Worm (Caenorhabditis elegans): Measurements from ENCODE around the gene fbxb-82.
A peak's percentile ranks its signal among the peaks of the same experiment; 100 is the strongest.

The fbxb-82 gene

ce11 chrIII:154168-154567, 11.1 kb upstream of the fbxb-82 start:
- TF ChIP-seq crh-2 (tag; optimal IDR thresholded peaks at IDR 0.05) (peak; percentile 71), unc-39 (tag; optimal IDR thresholded peaks at IDR 0.05) (no peak), nhr-21 (tag; optimal IDR thresholded peaks at IDR 0.05) (no peak), nhr-237 (tag; optimal IDR thresholded peaks at IDR 0.05) (no peak), nhr-129 (tag; optimal IDR thresholded peaks at IDR 0.05) (no peak), Y55F3AM.14 (GFP tag; optimal IDR thresholded peaks at IDR 0.05) (no peak), nhr-6 (tag; optimal IDR thresholded peaks at IDR 0.05) (no peak), elt-1 (tag; optimal IDR thresholded peaks at IDR 0.05) (no peak), F13H6.1 (tag; optimal IDR thresholded peaks at IDR 0.05) (no peak), nhr-77 (tag; optimal IDR thresholded peaks at IDR 0.05) (no peak), sma-9 (GFP tag; optimal IDR thresholded peaks at IDR 0.05) (peak; percentile 72), sma-9 (tag; optimal IDR thresholded peaks at IDR 0.05) (no peak), ztf-1 (GFP tag; conservative IDR thresholded peaks at IDR 0.05) (no peak), egl-27 (tag; optimal IDR thresholded peaks at IDR 0.05) (peak; percentile 55), fos-1 (tag; optimal IDR thresholded peaks at IDR 0.05) (peak; percentile 100), sem-4 (tag; optimal IDR thresholded peaks at IDR 0.05) (no peak), skn-1 (tag; optimal IDR thresholded peaks at IDR 0.05) (peak; percentile 34), lin-11 (tag; optimal IDR thresholded peaks at IDR 0.05) (no peak), dmd-4 (tag; optimal IDR thresholded peaks at IDR 0.05) (no peak), sma-3 (GFP tag; optimal IDR thresholded peaks at IDR 0.05) (peak; percentile 17), gmeb-1 (tag; optimal IDR thresholded peaks at IDR 0.05) (peak; percentile 61)

- TF ChIP-seq ztf-11 (tag; optimal IDR thresholded peaks at IDR 0.05) (no peak), dmd-4 (tag; optimal IDR thresholded peaks at IDR 0.05) (no peak), nhr-21 (tag; optimal IDR thresholded peaks at IDR 0.05) (no peak), sem-4 (tag; optimal IDR thresholded peaks at IDR 0.05) (no peak), nhr-129 (tag; optimal IDR thresholded peaks at IDR 0.05) (no peak), lin-11 (tag; optimal IDR thresholded peaks at IDR 0.05) (no peak), lsy-2 (tag; optimal IDR thresholded peaks at IDR 0.05) (no peak), peb-1 (tag; optimal IDR thresholded peaks at IDR 0.05) (no peak), lin-39 (tag; optimal IDR thresholded peaks at IDR 0.05) (no peak), ceh-16 (tag; optimal IDR thresholded peaks at IDR 0.05) (no peak), ztf-1 (GFP tag; conservative IDR thresholded peaks at IDR 0.05) (no peak)
These were observed 8.1 kb upstream of the fbxb-82 start for ce11 chrIII:151084-151483.

ce11 chrIII:149132-149531, 6.1 kb upstream of the fbxb-82 start:
- TF ChIP-seq lin-39 (tag; optimal IDR thresholded peaks at IDR 0.05) (no peak), ztf-1 (GFP tag; conservative IDR thresholded peaks at IDR 0.05) (no peak), nhr-237 (tag; optimal IDR thresholded peaks at IDR 0.05) (no peak), mbf-1 (tag; optimal IDR thresholded peaks at IDR 0.05) (no peak), sem-4 (tag; optimal IDR thresholded peaks at IDR 0.05) (no peak), ceh-16 (tag; optimal IDR thresholded peaks at IDR 0.05) (no peak), elt-1 (tag; optimal IDR thresholded peaks at IDR 0.05) (no peak), nhr-25 (tag; optimal IDR thresholded peaks at IDR 0.05) (no peak), unc-39 (tag; optimal IDR thresholded peaks at IDR 0.05) (no peak), crh-2 (tag; optimal IDR thresholded peaks at IDR 0.05) (no peak), C34F6.9 (tag; optimal IDR thresholded peaks at IDR 0.05) (no peak), lsy-2 (tag; optimal IDR thresholded peaks at IDR 0.05) (no peak), nhr-129 (tag; optimal IDR thresholded peaks at IDR 0.05) (no peak), zag-1 (tag; optimal IDR thresholded peaks at IDR 0.05) (no peak), ZK546.5 (tag; optimal IDR thresholded peaks at IDR 0.05) (no peak), unc-62 (GFP tag; optimal IDR thresholded peaks at IDR 0.05) (no peak), ztf-4 (tag; optimal IDR thresholded peaks at IDR 0.05) (no peak), nhr-23 (tag; optimal IDR thresholded peaks at IDR 0.05) (no peak), blmp-1 (tag; optimal IDR thresholded peaks at IDR 0.05; ENCODE audit: insufficient read depth) (no peak)

ce11 chrIII:147570-148076, 4.6 kb upstream of the fbxb-82 start, which contains the start of gene sqst-5:
Gene sqst-5, minus strand, starts transcription at chrIII:147620.
- TF ChIP-seq unc-39 (tag; optimal IDR thresholded peaks at IDR 0.05) (no peak), gmeb-1 (tag; optimal IDR thresholded peaks at IDR 0.05) (peak; percentile 4), fos-1 (tag; optimal IDR thresholded peaks at IDR 0.05) (peak; percentile 65)

ce11 chrIII:146369-146768, 3.3 kb upstream of the fbxb-82 start, which contains the start of gene fbxb-84:
Gene fbxb-84, minus strand, starts transcription at chrIII:146469.
- TF ChIP-seq Y55F3AM.14 (GFP tag; optimal IDR thresholded peaks at IDR 0.05): no peak
- TF ChIP-seq lin-11 (tag; optimal IDR thresholded peaks at IDR 0.05): no peak
- TF ChIP-seq ztf-11 (tag; optimal IDR thresholded peaks at IDR 0.05): no peak
- TF ChIP-seq nhr-6 (tag; optimal IDR thresholded peaks at IDR 0.05): no peak
- TF ChIP-seq mdl-1 (tag; optimal IDR thresholded peaks at IDR 0.05): no peak
- TF ChIP-seq aly-2 (tag; optimal IDR thresholded peaks at IDR 0.05): no peak
- TF ChIP-seq peb-1 (tag; optimal IDR thresholded peaks at IDR 0.05): no peak
- TF ChIP-seq egl-27 (tag; optimal IDR thresholded peaks at IDR 0.05): no peak
- no peak for TF ChIP-seq crh-2 (tag; optimal IDR thresholded peaks at IDR 0.05)
- TF ChIP-seq fos-1 (tag; optimal IDR thresholded peaks at IDR 0.05): no peak
- TF ChIP-seq R02D3.7 (tag; optimal IDR thresholded peaks at IDR 0.05): no peak
- no peak for TF ChIP-seq nhr-11 (tag; optimal IDR thresholded peaks at IDR 0.05)
